Worm (Caenorhabditis elegans) whole organism, L2 larva: ENCODE measurements around the gene ets-10.

Experiments
- aly-2 ChIP-seq: fragments of 150-350 bp; optimal IDR thresholded peaks from 2 replicates; lab custom pipeline; 2014; ENCODE audit warnings: missing biosample characterization, missing genetic modification characterization
- ceh-82 ChIP-seq: fragments of 150-350 bp; optimal IDR thresholded peaks from 2 replicates; lab custom pipeline; 2014; ENCODE audit warnings: missing biosample characterization, missing genetic modification characterization
- elt-1 ChIP-seq: fragments of 150-350 bp; optimal IDR thresholded peaks from 2 replicates; lab custom pipeline; 2014; ENCODE audit warnings: missing biosample characterization, missing genetic modification characterization
- fos-1 ChIP-seq: fragments of 150-350 bp; optimal IDR thresholded peaks from 2 replicates; lab custom pipeline; 2014; ENCODE audit warnings: missing biosample characterization, missing genetic modification characterization
- lin-13 ChIP-seq: fragments of 150-350 bp; optimal IDR thresholded peaks from 2 replicates; lab custom pipeline; 2014; ENCODE audit warnings: missing biosample characterization, missing genetic modification reagents, missing genetic modification characterization
- nhr-129 ChIP-seq: fragments of 150-350 bp; optimal IDR thresholded peaks from 2 replicates; lab custom pipeline; 2014; ENCODE audit warnings: missing biosample characterization, missing genetic modification characterization
- nhr-237 ChIP-seq: fragments of 150-350 bp; optimal IDR thresholded peaks from 2 replicates; lab custom pipeline; 2014; ENCODE audit warnings: missing biosample characterization, missing genetic modification characterization
- nhr-25 ChIP-seq: fragments of 150-350 bp; sonication (generic microtip); optimal IDR thresholded peaks from 3 replicates; lab custom pipeline; 2014; ENCODE audit warnings: missing biosample characterization, missing genetic modification characterization
- nhr-6 ChIP-seq: fragments of 150-350 bp; optimal IDR thresholded peaks from 2 replicates; lab custom pipeline; 2014; ENCODE audit warnings: missing biosample characterization, missing genetic modification characterization
- snpc-4 ChIP-seq: fragments of 150-350 bp; optimal IDR thresholded peaks from 2 replicates; lab custom pipeline; 2014; ENCODE audit warnings: missing biosample characterization, missing genetic modification characterization
- unc-55 ChIP-seq: fragments of 150-350 bp; sonication (generic microtip); optimal IDR thresholded peaks from 3 replicates; lab custom pipeline; 2014; ENCODE audit warnings: missing biosample characterization, missing genetic modification reagents, missing genetic modification characterization

DNA sequence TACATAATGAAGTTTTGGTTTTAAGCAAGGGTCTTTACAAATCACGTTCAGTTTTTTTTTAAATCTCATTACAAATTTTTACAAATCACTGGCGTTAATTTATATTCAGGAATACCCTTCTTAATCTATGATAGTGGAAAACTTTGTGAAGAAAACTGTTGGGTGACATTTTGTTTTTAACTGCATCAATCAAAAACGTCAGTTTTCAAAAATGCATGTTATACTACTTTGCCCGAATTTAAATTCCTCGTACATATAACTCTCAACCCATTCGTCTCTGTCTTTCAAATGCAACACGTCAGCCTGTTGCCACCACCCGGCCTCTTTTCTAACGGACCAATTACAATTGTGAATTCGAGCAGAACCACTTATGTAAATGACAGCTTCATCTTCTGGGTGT lies 35.0 kb upstream of the ets-10 start, which contains the start of gene hlh-13:
- TF ChIP-seq ceh-82 (tag; lab: Kevin White, UChicago) (no peak), elt-1 (tag; lab: Kevin White, UChicago) (no peak), nhr-25 (tag; lab: Kevin White, UChicago) (no peak), lin-13 (GFP tag; lab: Kevin White, UChicago) (no peak), snpc-4 (tag; lab: Kevin White, UChicago) (no peak), nhr-6 (tag; lab: Kevin White, UChicago) (no peak), aly-2 (tag; lab: Kevin White, UChicago) (no peak), unc-55 (GFP tag; lab: Kevin White, UChicago) (no peak), nhr-237 (no peak), nhr-129 (tag; lab: Kevin White, UChicago) (no peak), fos-1 (tag; lab: Kevin White, UChicago) (no peak)
